Worm (Caenorhabditis elegans): Measurements from ENCODE around the gene Y62H9A.14.

Gene Y62H9A.14

DNA sequence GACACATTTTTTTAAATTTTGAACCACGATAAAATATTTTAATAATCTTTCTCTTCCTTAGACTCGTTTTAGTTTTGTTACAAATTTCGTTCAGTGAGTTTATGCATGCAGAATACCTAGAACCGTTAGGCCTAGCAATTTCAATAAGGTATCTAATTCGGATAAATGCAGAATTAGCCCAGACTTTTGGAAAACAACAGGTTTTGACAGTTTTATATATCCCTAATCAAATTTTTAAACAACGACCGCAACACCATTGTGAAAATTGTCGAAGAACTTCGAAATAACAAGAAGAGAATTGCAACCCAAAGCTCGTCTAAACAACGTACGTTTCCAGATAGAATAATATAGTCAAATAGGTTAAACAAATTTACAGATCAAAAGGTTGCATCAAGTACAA, 3.0 kb upstream of the Y62H9A.14 start, which contains the start of gene Y62H9A.16:
Gene Y62H9A.16 (plus strand): TSS at position 301 of the 400 bp plus-strand sequence.
- TF ChIP-seq madf-8 (GFP tag; conservative IDR thresholded peaks at IDR 0.05) (no peak), B0019.2 (GFP tag; conservative IDR thresholded peaks at IDR 0.05) (no peak), lsl-1 (GFP tag; optimal IDR thresholded peaks at IDR 0.05) (no peak), F39B2.1 (GFP tag; IDR thresholded peaks at IDR 0.05) (no peak), ceh-79 (tag; optimal IDR thresholded peaks at IDR 0.05) (no peak), C06A6.2 (GFP tag; conservative IDR thresholded peaks at IDR 0.05) (no peak), F23B12.7 (tag; optimal IDR thresholded peaks at IDR 0.05; ENCODE audit: insufficient read depth) (no peak), akir-1 (GFP tag; optimal IDR thresholded peaks at IDR 0.05) (no peak), nhr-120 (GFP tag; IDR thresholded peaks at IDR 0.05) (no peak), repo-1 (tag; optimal IDR thresholded peaks at IDR 0.05) (no peak), dpff-1 (tag; optimal IDR thresholded peaks at IDR 0.05) (no peak), pha-4 (tag; optimal IDR thresholded peaks at IDR 0.05) (no peak)

DNA sequence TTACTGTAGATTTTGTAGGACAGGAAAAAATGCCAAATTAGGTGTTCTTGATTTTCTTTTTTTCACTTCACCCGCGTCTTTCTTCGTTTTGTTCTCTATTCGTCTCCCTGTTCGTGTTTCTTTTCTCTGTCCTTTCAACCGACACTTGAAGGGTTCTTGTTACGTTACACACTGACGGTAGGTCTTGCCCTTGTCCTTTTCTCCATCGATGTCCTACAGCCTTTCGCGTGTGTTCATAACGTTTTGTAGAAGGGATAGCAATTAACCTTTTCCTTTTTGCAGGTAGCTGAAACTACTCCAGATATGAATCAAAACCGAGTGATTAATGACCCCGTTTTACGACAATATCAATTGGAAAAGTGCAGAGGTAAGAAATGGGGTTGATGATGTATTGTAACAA, 3.1 kb downstream of the Y62H9A.14 start, which contains the start of gene F55G7.1:
Gene F55G7.1 (plus strand): TSS at position 276 of the 400 bp plus-strand sequence.
- TF ChIP-seq nhr-179 (tag; optimal IDR thresholded peaks at IDR 0.05): no peak
- TF ChIP-seq nhr-80 (tag; optimal IDR thresholded peaks at IDR 0.05): peak; percentile 46
- peak; percentile 92 for TF ChIP-seq gei-17 (GFP tag; optimal IDR thresholded peaks at IDR 0.05)
- peak; percentile 71; the same call in 1 of the 2 replicates for TF ChIP-seq dox-1 (GFP tag; IDR thresholded peaks at IDR 0.05)
- TF ChIP-seq cebp-1 (GFP tag; IDR thresholded peaks at IDR 0.05): no peak
- TF ChIP-seq cebp-1 (tag; optimal IDR thresholded peaks at IDR 0.05): no peak
- TF ChIP-seq ZK185.1 (tag; optimal IDR thresholded peaks at IDR 0.05; ENCODE audit: poor library complexity, severe bottlenecking): peak; percentile 34
- TF ChIP-seq B0261.1 (tag; optimal IDR thresholded peaks at IDR 0.05): peak; percentile 28
- TF ChIP-seq him-1 (tag; optimal IDR thresholded peaks at IDR 0.05): no peak
- peak; percentile 21 for TF ChIP-seq F23B12.7 (tag; optimal IDR thresholded peaks at IDR 0.05; ENCODE audit: insufficient read depth)
- TF ChIP-seq K11D2.4 (GFP tag; IDR thresholded peaks at IDR 0.05): peak; percentile 56; the same call in 1 of the 2 replicates
- no peak for TF ChIP-seq rcor-1 (GFP tag; IDR thresholded peaks at IDR 0.05)
- TF ChIP-seq snpc-4 (GFP tag; optimal IDR thresholded peaks at IDR 0.05): no peak
- TF ChIP-seq snpc-4 (tag; optimal IDR thresholded peaks at IDR 0.05): peak in 2 of 4 experiments; percentile 19 to 82
- no peak for TF ChIP-seq xnd-1 (tag; optimal IDR thresholded peaks at IDR 0.05)
- TF ChIP-seq ceh-79 (tag; optimal IDR thresholded peaks at IDR 0.05): no peak
- no peak for TF ChIP-seq mcd-1 (GFP tag; IDR thresholded peaks at IDR 0.05)
- TF ChIP-seq pbrm-1 (GFP tag; IDR thresholded peaks at IDR 0.05): no peak
- TF ChIP-seq C06A6.2 (GFP tag; conservative IDR thresholded peaks at IDR 0.05): 0 out of 2 replicates have a peak, but pooled peaks have one; percentile 36
- peak; percentile 71 for TF ChIP-seq ztf-26 (tag; optimal IDR thresholded peaks at IDR 0.05)
- peak; percentile 63; the same call in 1 of the 2 replicates for TF ChIP-seq Y56A3A.18 (GFP tag; IDR thresholded peaks at IDR 0.05)
- TF ChIP-seq attf-3 (GFP tag; conservative IDR thresholded peaks at IDR 0.05): no peak
- no peak for TF ChIP-seq lsy-27 (tag; optimal IDR thresholded peaks at IDR 0.05; ENCODE audit: borderline replicate concordance, insufficient read depth)
- peak; percentile 60 for TF ChIP-seq ceh-27 (GFP tag; optimal IDR thresholded peaks at IDR 0.05)
- TF ChIP-seq nfya-2 (GFP tag; IDR thresholded peaks at IDR 0.05): no peak
- TF ChIP-seq F57C9.4 (tag; optimal IDR thresholded peaks at IDR 0.05): no peak
- peak; percentile 83 for TF ChIP-seq lin-40 (tag; optimal IDR thresholded peaks at IDR 0.05)
- TF ChIP-seq ceh-40 (GFP tag; IDR thresholded peaks at IDR 0.05): no peak
- TF ChIP-seq hmg-20 (GFP tag; IDR thresholded peaks at IDR 0.05): peak; percentile 18; the same call in 1 of the 2 replicates

Measured in whole organism, young adult.